Fruit fly (Drosophila melanogaster): ENCODE results near the gene CG9928.

- TF ChIP-seq CG15710 (tag; optimal IDR thresholded peaks at IDR 0.05) = peak; percentile 56
- no peak for TF ChIP-seq Pif1B (GFP tag; optimal IDR thresholded peaks at IDR 0.05)
- TF ChIP-seq EcR (GFP tag; optimal IDR thresholded peaks at IDR 0.05) = peak; percentile 28
- no peak for TF ChIP-seq CG9948 (tag; optimal IDR thresholded peaks at IDR 0.05)
- TF ChIP-seq CG8301 (tag; optimal IDR thresholded peaks at IDR 0.05) = no peak
- peak; percentile 53 for TF ChIP-seq Snoo (tag; optimal IDR thresholded peaks at IDR 0.05)
- TF ChIP-seq CG4496 (GFP tag; IDR thresholded peaks at IDR 0.05) = peak; percentile 59; the same call in 1 of the 3 replicates
- peak; percentile 42; the same call in 1 of the 2 replicates for TF ChIP-seq rn (GFP tag; IDR thresholded peaks at IDR 0.05)
Measured at dm6 chr2L:13191894-13192293, 49.2 kb upstream of the CG9928 start, which contains the start of the genes CG16974 and Edem2.

Measured in whole organism, pupa.